Worm (Caenorhabditis elegans) whole organism, late embryonic: ENCODE measurements around the gene F53C3.1.

Experiments used
- C38D4.7 ChIP-seq: fragments of 200-800 bp; sonication (Bioruptor generic); optimal IDR thresholded peaks from 2 replicates; lab custom pipeline; 2018; ENCODE audit warnings: mild to moderate bottlenecking, missing genetic modification characterization, moderate library complexity, missing compliant biosample characterization
- F13H6.1 ChIP-seq: sonication (generic microtip); optimal IDR thresholded peaks from 2 replicates; lab custom pipeline; 2016; ENCODE audit warnings: missing genetic modification characterization, missing compliant biosample characterization
- K02D7.2 ChIP-seq: sonication (generic microtip); optimal IDR thresholded peaks from 2 replicates; lab custom pipeline; 2017; ENCODE audit warnings: mild to moderate bottlenecking, missing genetic modification characterization, missing compliant biosample characterization
- K09A11.1 ChIP-seq: sonication (generic microtip); optimal IDR thresholded peaks from 2 replicates; lab custom pipeline; 2017; ENCODE audit warnings: antibody characterized with exemption, mild to moderate bottlenecking, missing genetic modification characterization, missing compliant biosample characterization; ENCODE audit not compliant: insufficient read depth
- ceh-14 ChIP-seq: sonication (generic microtip); optimal IDR thresholded peaks from 2 replicates; lab custom pipeline; 2016; ENCODE audit warnings: missing genotype, missing genetic modification characterization, missing compliant biosample characterization
- ceh-2 ChIP-seq: sonication (generic microtip); optimal IDR thresholded peaks from 2 replicates; lab custom pipeline; 2016; ENCODE audit warnings: missing genotype, missing genetic modification characterization, missing compliant biosample characterization
- ceh-24 ChIP-seq: sonication (generic microtip); optimal IDR thresholded peaks from 2 replicates; lab custom pipeline; 2016; ENCODE audit warnings: mild to moderate bottlenecking, missing genetic modification characterization, missing compliant biosample characterization
- ceh-30 ChIP-seq: fragments of 150-350 bp; optimal IDR thresholded peaks from 2 replicates; lab custom pipeline; 2014; ENCODE audit warnings: missing biosample characterization, missing genetic modification characterization
- ceh-31 ChIP-seq: sonication (generic microtip); optimal IDR thresholded peaks from 2 replicates; lab custom pipeline; 2016; ENCODE audit warnings: missing genetic modification characterization, missing compliant biosample characterization
- ceh-45 ChIP-seq: fragments of 200-800 bp; sonication (Bioruptor generic); IDR thresholded peaks from 2 replicates; pipeline ENCODE4 v1.3.6; 2022; ENCODE audit warnings: missing genetic modification reagents, missing genetic modification characterization, missing compliant biosample characterization
- ceh-48 ChIP-seq: sonication (generic microtip); optimal IDR thresholded peaks from 2 replicates; lab custom pipeline; 2016; ENCODE audit warnings: missing genetic modification characterization, inconsistent platforms, missing compliant biosample characterization
- dmd-4 ChIP-seq: sonication (generic microtip); optimal IDR thresholded peaks from 2 replicates; lab custom pipeline; 2016; ENCODE audit warnings: borderline replicate concordance, missing genetic modification characterization, missing compliant biosample characterization
- ets-4 ChIP-seq: sonication (generic microtip); optimal IDR thresholded peaks from 2 replicates; lab custom pipeline; 2016; ENCODE audit warnings: missing genetic modification characterization, missing compliant biosample characterization
- fkh-10 ChIP-seq: fragments of 150-350 bp; optimal IDR thresholded peaks from 2 replicates; lab custom pipeline; 2014; ENCODE audit warnings: missing biosample characterization, missing genetic modification reagents, missing genetic modification characterization
- gmeb-2 ChIP-seq: sonication (generic microtip); optimal IDR thresholded peaks from 2 replicates; lab custom pipeline; 2016; ENCODE audit warnings: missing genetic modification characterization, inconsistent platforms, missing compliant biosample characterization
- hlh-13 ChIP-seq: fragments of 200-800 bp; sonication (Bioruptor generic); optimal IDR thresholded peaks from 2 replicates; lab custom pipeline; 2018; ENCODE audit warnings: mild to moderate bottlenecking, missing genetic modification characterization, missing compliant biosample characterization
- hlh-15 ChIP-seq: sonication (generic microtip); optimal IDR thresholded peaks from 2 replicates; lab custom pipeline; 2016; ENCODE audit warnings: missing genetic modification characterization, missing compliant biosample characterization
- hlh-30 ChIP-seq: sonication (generic microtip); optimal IDR thresholded peaks from 2 replicates; lab custom pipeline; 2017; ENCODE audit warnings: antibody characterized with exemption, missing genetic modification characterization, missing compliant biosample characterization; ENCODE audit not compliant: insufficient read depth
- hlh-8 ChIP-seq: sonication (generic microtip); optimal IDR thresholded peaks from 2 replicates; lab custom pipeline; 2016; ENCODE audit warnings: missing genotype, missing genetic modification characterization, missing compliant biosample characterization
- lim-6 ChIP-seq: sonication (generic microtip); optimal IDR thresholded peaks from 2 replicates; lab custom pipeline; 2016; ENCODE audit warnings: missing genetic modification characterization, missing compliant biosample characterization
- lin-11 ChIP-seq: fragments of 200-800 bp; sonication (Bioruptor generic); optimal IDR thresholded peaks from 2 replicates; lab custom pipeline; 2018; ENCODE audit warnings: mild to moderate bottlenecking, missing genetic modification characterization, missing compliant biosample characterization
- madf-2 ChIP-seq: sonication (generic microtip); optimal IDR thresholded peaks from 2 replicates; lab custom pipeline; 2017; ENCODE audit warnings: missing genetic modification characterization, missing compliant biosample characterization
- nfya-1 ChIP-seq: sonication (generic microtip); optimal IDR thresholded peaks from 2 replicates; lab custom pipeline; 2017; ENCODE audit warnings: missing genetic modification characterization, mild to moderate bottlenecking, missing compliant biosample characterization, antibody characterized with exemption, moderate library complexity
- nhr-232 ChIP-seq: sonication (generic microtip); optimal IDR thresholded peaks from 2 replicates; lab custom pipeline; 2016; ENCODE audit warnings: missing genetic modification characterization, missing compliant biosample characterization
- npax-4 ChIP-seq: sonication (generic microtip); optimal IDR thresholded peaks from 2 replicates; lab custom pipeline; 2016; ENCODE audit warnings: missing genetic modification characterization, missing compliant biosample characterization
- odd-2 ChIP-seq: sonication (generic microtip); optimal IDR thresholded peaks from 2 replicates; lab custom pipeline; 2017; ENCODE audit warnings: antibody characterized with exemption, mild to moderate bottlenecking, missing genetic modification characterization, missing compliant biosample characterization
- pag-3 ChIP-seq: sonication (generic microtip); optimal IDR thresholded peaks from 2 replicates; lab custom pipeline; 2016; ENCODE audit warnings: missing compliant biosample characterization, missing genetic modification characterization, borderline replicate concordance
- pha-2 ChIP-seq: sonication (generic microtip); optimal IDR thresholded peaks from 2 replicates; lab custom pipeline; 2017; ENCODE audit warnings: mild to moderate bottlenecking, missing genetic modification characterization, missing compliant biosample characterization
- pha-4 ChIP-seq: fragments of 150-350 bp; optimal IDR thresholded peaks from 2 replicates; lab custom pipeline; 2018; ENCODE audit warnings: missing biosample characterization, missing genetic modification reagents, missing genetic modification characterization
- pros-1 ChIP-seq: fragments of 150-350 bp; optimal IDR thresholded peaks from 2 replicates; lab custom pipeline; 2014; ENCODE audit warnings: missing biosample characterization, missing genetic modification reagents, missing genetic modification characterization
- ref-2 ChIP-seq: sonication (generic microtip); optimal IDR thresholded peaks from 2 replicates; lab custom pipeline; 2016; ENCODE audit warnings: missing genetic modification characterization, missing compliant biosample characterization
- rnt-1 ChIP-seq: sonication (generic microtip); optimal IDR thresholded peaks from 2 replicates; lab custom pipeline; 2016; ENCODE audit warnings: missing genetic modification characterization, missing compliant biosample characterization
- sox-4 ChIP-seq: sonication (generic microtip); optimal IDR thresholded peaks from 2 replicates; lab custom pipeline; 2017; ENCODE audit warnings: mild to moderate bottlenecking, missing genetic modification characterization, inconsistent platforms, missing compliant biosample characterization
- syd-9 ChIP-seq: sonication (generic microtip); optimal IDR thresholded peaks from 2 replicates; lab custom pipeline; 2016; ENCODE audit warnings: mild to moderate bottlenecking, missing genetic modification characterization, moderate library complexity, missing compliant biosample characterization
- ttx-3 ChIP-seq: sonication (generic microtip); optimal IDR thresholded peaks from 2 replicates; lab custom pipeline; 2016; ENCODE audit warnings: missing genetic modification reagents, missing genetic modification characterization, missing compliant biosample characterization
- unc-3 ChIP-seq, 2 experiments: fragments of 200-800 bp in 1 of 2; sonication (Bioruptor generic) in 1 of 2; sonication (generic microtip) in 1 of 2; conservative IDR thresholded peaks in 1 of 2; optimal IDR thresholded peaks in 1 of 2; 2 replicates each; pipeline versions ENCODE4 v1.3.6 to Lab custom; 2016 to 2022; ENCODE audit warnings: missing compliant biosample characterization in 2 of 2, missing genetic modification characterization in 2 of 2, missing genetic modification reagents in 1 of 2
- unc-86 ChIP-seq: sonication (generic microtip); optimal IDR thresholded peaks from 2 replicates; lab custom pipeline; 2016; ENCODE audit warnings: missing genetic modification characterization, missing compliant biosample characterization

F53C3.1 gene

ce11 chrII:3901108-3901507 is 10.7 kb upstream of the F53C3.1 start, which contains the start of gene F53C3.4:
Gene F53C3.4, plus strand, starts transcription at chrII:3901408.
- no peak for TF ChIP-seq rnt-1 (tag; lab: Kevin White, UChicago)
- no peak for TF ChIP-seq ref-2
- TF ChIP-seq ceh-14 (tag; lab: Kevin White, UChicago): no peak
- TF ChIP-seq hlh-15: no peak

- TF ChIP-seq unc-3 (GFP tag; conservative IDR thresholded peaks at IDR 0.05; lab: Robert Waterston, UW) (no peak), unc-3 (tag; optimal IDR thresholded peaks at IDR 0.05; lab: Kevin White, UChicago) (no peak), pag-3 (tag; lab: Kevin White, UChicago) (no peak), ceh-2 (tag; lab: Kevin White, UChicago) (no peak), pha-4 (tag; lab: Kevin White, UChicago) (no peak), F13H6.1 (no peak), sox-4 (tag; lab: Kevin White, UChicago) (no peak), ceh-24 (tag; lab: Kevin White, UChicago) (no peak), lin-11 (tag; lab: Kevin White, UChicago) (no peak), odd-2 (tag; lab: Kevin White, UChicago) (no peak), unc-86 (no peak), K02D7.2 (tag; lab: Kevin White, UChicago) (no peak)
These were observed 9.0 kb upstream of the F53C3.1 start, which contains the start of gene F53C3.3 for ce11 chrII:3902798-3903197. Gene F53C3.3, plus strand, starts transcription at chrII:3902856.

- TF ChIP-seq unc-3 (GFP tag; conservative IDR thresholded peaks at IDR 0.05; lab: Robert Waterston, UW) (no peak), unc-3 (tag; optimal IDR thresholded peaks at IDR 0.05; lab: Kevin White, UChicago) (no peak), pha-2 (no peak), nhr-232 (tag; lab: Kevin White, UChicago) (no peak), hlh-13 (GFP tag; lab: Kevin White, UChicago) (no peak), syd-9 (tag; lab: Kevin White, UChicago) (no peak), ceh-31 (tag; lab: Kevin White, UChicago) (no peak), ttx-3 (tag; lab: Kevin White, UChicago) (no peak), fkh-10 (GFP tag; lab: Kevin White, UChicago) (no peak), ceh-30 (tag; lab: Kevin White, UChicago) (no peak), pag-3 (tag; lab: Kevin White, UChicago) (no peak), ceh-2 (tag; lab: Kevin White, UChicago) (no peak)
These were observed 5.1 kb upstream of the F53C3.1 start, which contains the start of the genes F53C3.11 and fbxb-103 for ce11 chrII:3906615-3907190. Gene F53C3.11, minus strand, starts transcription at chrII:3906715. Gene fbxb-103, plus strand, starts transcription at chrII:3907140.

- peak; percentile 74 for TF ChIP-seq nfya-1
- TF ChIP-seq ceh-48 (tag; lab: Kevin White, UChicago): no peak
These were observed 3.7 kb upstream of the F53C3.1 start for ce11 chrII:3908135-3908534.

ce11 chrII:3909301-3909700 is 2.5 kb upstream of the F53C3.1 start:
- no peak for TF ChIP-seq ceh-45 (GFP tag; lab: Robert Waterston, UW)
- no peak for TF ChIP-seq K02D7.2 (tag; lab: Kevin White, UChicago)
- TF ChIP-seq lin-11 (tag; lab: Kevin White, UChicago): no peak
- no peak for TF ChIP-seq pros-1 (tag; lab: Kevin White, UChicago)
- no peak for TF ChIP-seq K09A11.1 (tag; lab: Kevin White, UChicago)
- TF ChIP-seq ets-4 (tag; lab: Kevin White, UChicago): no peak
- TF ChIP-seq C38D4.7: no peak
- no peak for TF ChIP-seq dmd-4 (tag; lab: Kevin White, UChicago)
- no peak for TF ChIP-seq hlh-15
- TF ChIP-seq ceh-14 (tag; lab: Kevin White, UChicago): no peak
- TF ChIP-seq hlh-30 (tag; lab: Kevin White, UChicago): no peak
- no peak for TF ChIP-seq madf-2 (tag; lab: Kevin White, UChicago)
- TF ChIP-seq npax-4 (tag; lab: Kevin White, UChicago): no peak
- TF ChIP-seq hlh-8 (tag; lab: Kevin White, UChicago): no peak
- TF ChIP-seq lim-6: no peak
- no peak for TF ChIP-seq gmeb-2 (tag; lab: Kevin White, UChicago)
- no peak for TF ChIP-seq pag-3 (tag; lab: Kevin White, UChicago)
- no peak for TF ChIP-seq ceh-30 (tag; lab: Kevin White, UChicago)
- TF ChIP-seq, all 69 proteins: peak for 0
